ENCODE assay signal across 7 worm cellular contexts in genomic region chrII:7836613-7837226, ce11.
TF ChIP-seq lines count a peak whose summit lies in the region.

No protein-coding gene starts in this region.

TF ChIP-seq in whole organism, L1 larva, 84 proteins besides CTCF, POLR2A, EP300 and RAD21 (continues in another document):
- TF ChIP-seq C04F5.9 (tag; optimal IDR thresholded peaks at IDR 0.05; lab: Kevin White, UChicago) (peak; percentile 28), skn-1 (tag; optimal IDR thresholded peaks at IDR 0.05; lab: Kevin White, UChicago) (no peak), unc-98 (GFP tag; IDR thresholded peaks at IDR 0.05; lab: Robert Waterston, UW) (peak; percentile 60), ces-1 (GFP tag; optimal IDR thresholded peaks at IDR 0.05; lab: Kevin White, UChicago) (no peak), lin-13 (GFP tag; optimal IDR thresholded peaks at IDR 0.05; lab: Kevin White, UChicago) (no peak), nhr-20 (tag; optimal IDR thresholded peaks at IDR 0.05; lab: Kevin White, UChicago) (peak; percentile 84), pag-3 (tag; optimal IDR thresholded peaks at IDR 0.05; lab: Kevin White, UChicago; ENCODE audit: borderline replicate concordance, insufficient read depth) (no peak), C34B4.2 (tag; optimal IDR thresholded peaks at IDR 0.05; lab: Kevin White, UChicago) (no peak), hlh-4 (tag; optimal IDR thresholded peaks at IDR 0.05; lab: Kevin White, UChicago) (no peak), aly-2 (tag; optimal IDR thresholded peaks at IDR 0.05; lab: Kevin White, UChicago) (no peak), lin-15B (tag; optimal IDR thresholded peaks at IDR 0.05; lab: Kevin White, UChicago) (no peak), ceh-90 (tag; optimal IDR thresholded peaks at IDR 0.05; lab: Kevin White, UChicago) (no peak), nhr-71 (tag; optimal IDR thresholded peaks at IDR 0.05; lab: Kevin White, UChicago) (peak; percentile 94)

TF ChIP-seq in whole organism, L2 larva, 48 proteins besides CTCF, POLR2A, EP300 and RAD21 (continues in another document):
- peak in 1 of 2 experiments; percentile 44 for TF ChIP-seq lsy-2 (tag; optimal IDR thresholded peaks at IDR 0.05; lab: Kevin White, UChicago)
- peak; percentile 58 for TF ChIP-seq sem-4 (tag; optimal IDR thresholded peaks at IDR 0.05; lab: Kevin White, UChicago)
- TF ChIP-seq lin-39 (tag; optimal IDR thresholded peaks at IDR 0.05; lab: Kevin White, UChicago), result peak; percentile 39
- TF ChIP-seq ztf-11 (tag; optimal IDR thresholded peaks at IDR 0.05; lab: Kevin White, UChicago), result no peak
- no peak for TF ChIP-seq elt-1 (tag; optimal IDR thresholded peaks at IDR 0.05; lab: Kevin White, UChicago)
- TF ChIP-seq mab-5 (tag; optimal IDR thresholded peaks at IDR 0.05; lab: Kevin White, UChicago), result peak; percentile 44
- TF ChIP-seq ztf-4 (tag; optimal IDR thresholded peaks at IDR 0.05; lab: Kevin White, UChicago), result peak; percentile 30
- peak; percentile 81 for TF ChIP-seq sma-9 (GFP tag; optimal IDR thresholded peaks at IDR 0.05; lab: Kevin White, UChicago)
- TF ChIP-seq sma-9 (tag; optimal IDR thresholded peaks at IDR 0.05; lab: Kevin White, UChicago), result no peak
- TF ChIP-seq nhr-6 (tag; optimal IDR thresholded peaks at IDR 0.05; lab: Kevin White, UChicago), result peak; percentile 36
- TF ChIP-seq skn-1 (tag; optimal IDR thresholded peaks at IDR 0.05; lab: Kevin White, UChicago), result no peak
- TF ChIP-seq nhr-129 (tag; optimal IDR thresholded peaks at IDR 0.05; lab: Kevin White, UChicago), result peak; percentile 65
- TF ChIP-seq gmeb-1 (tag; optimal IDR thresholded peaks at IDR 0.05; lab: Kevin White, UChicago), result no peak
- no peak for TF ChIP-seq nhr-21 (tag; optimal IDR thresholded peaks at IDR 0.05; lab: Kevin White, UChicago)

TF ChIP-seq in whole organism, L3 larva, 47 proteins besides CTCF, POLR2A, EP300 and RAD21:
- TF ChIP-seq nhr-11 (tag; optimal IDR thresholded peaks at IDR 0.05; lab: Kevin White, UChicago) (peak; percentile 37), unc-62 (GFP tag; optimal IDR thresholded peaks at IDR 0.05; lab: Kevin White, UChicago) (peak; percentile 47), egl-5 (tag; optimal IDR thresholded peaks at IDR 0.05; lab: Kevin White, UChicago) (peak; percentile 80), daf-12 (tag; optimal IDR thresholded peaks at IDR 0.05; lab: Kevin White, UChicago) (no peak), lin-39 (tag; optimal IDR thresholded peaks at IDR 0.05; lab: Kevin White, UChicago) (peak; percentile 59), lin-15B (tag; optimal IDR thresholded peaks at IDR 0.05; lab: Kevin White, UChicago) (no peak), nfya-1 (tag; optimal IDR thresholded peaks at IDR 0.05; lab: Kevin White, UChicago; ENCODE audit: insufficient read depth) (peak; percentile 12)

TF ChIP-seq in whole organism, L4 larva, 104 proteins besides CTCF, POLR2A, EP300 and RAD21 (continues in another document):
- TF ChIP-seq tag-97 (GFP tag; IDR thresholded peaks at IDR 0.05; lab: Robert Waterston, UW) (no peak), ceh-28 (tag; optimal IDR thresholded peaks at IDR 0.05; lab: Kevin White, UChicago) (no peak), dmd-6 (GFP tag; IDR thresholded peaks at IDR 0.05; lab: Robert Waterston, UW) (no peak), Y5F2A.4 (GFP tag; optimal IDR thresholded peaks at IDR 0.05; lab: Kevin White, UChicago) (no peak), ceh-62 (tag; optimal IDR thresholded peaks at IDR 0.05; lab: Kevin White, UChicago) (no peak), T26A8.4 (GFP tag; IDR thresholded peaks at IDR 0.05; lab: Robert Waterston, UW) (no peak), zfp-2 (tag; optimal IDR thresholded peaks at IDR 0.05; lab: Kevin White, UChicago) (no peak), vab-7 (GFP tag; IDR thresholded peaks at IDR 0.05; lab: Robert Waterston, UW) (no peak), nhr-11 (tag; optimal IDR thresholded peaks at IDR 0.05; lab: Kevin White, UChicago) (peak; percentile 45), aha-1 (tag; lab: Kevin White, UChicago) (peak; percentile 95), set-16 (GFP tag; IDR thresholded peaks at IDR 0.05; lab: Robert Waterston, UW) (no peak), mep-1 (tag; optimal IDR thresholded peaks at IDR 0.05; lab: Kevin White, UChicago) (no peak), daf-16 (GFP tag; optimal IDR thresholded peaks at IDR 0.05; lab: Kevin White, UChicago) (peak in 1 of 2 experiments; percentile 96), daf-16 (tag; optimal IDR thresholded peaks at IDR 0.05; lab: Kevin White, UChicago) (no peak), ceh-20 (GFP tag; IDR thresholded peaks at IDR 0.05; lab: Robert Waterston, UW) (0 out of 2 replicates have a peak, but pooled peaks have one; percentile 61), ceh-44 (GFP tag; IDR thresholded peaks at IDR 0.05; lab: Robert Waterston, UW) (no peak)

TF ChIP-seq in whole organism, late embryonic, 69 proteins besides CTCF, POLR2A, EP300 and RAD21:
- TF ChIP-seq ceh-18 (tag; optimal IDR thresholded peaks at IDR 0.05; lab: Kevin White, UChicago) (peak; percentile 63), unc-42 (tag; optimal IDR thresholded peaks at IDR 0.05; lab: Kevin White, UChicago) (no peak), unc-55 (GFP tag; optimal IDR thresholded peaks at IDR 0.05; lab: Kevin White, UChicago) (peak; percentile 43), rnt-1 (tag; optimal IDR thresholded peaks at IDR 0.05; lab: Kevin White, UChicago) (peak; percentile 32), F13H6.1 (tag; optimal IDR thresholded peaks at IDR 0.05; lab: Kevin White, UChicago) (no peak), ceh-34 (tag; optimal IDR thresholded peaks at IDR 0.05; lab: Kevin White, UChicago) (peak; percentile 64), ceh-9 (tag; optimal IDR thresholded peaks at IDR 0.05; lab: Kevin White, UChicago) (no peak), pha-2 (tag; optimal IDR thresholded peaks at IDR 0.05; lab: Kevin White, UChicago) (no peak)
TF ChIP-seq in whole organism, late embryonic: peak in this region for 4.

TF ChIP-seq in whole organism, mixed stage, embryonic, 35 proteins besides CTCF, POLR2A, EP300 and RAD21:
- TF ChIP-seq nhr-28 (tag; optimal IDR thresholded peaks at IDR 0.05; lab: Kevin White, UChicago) (no peak), unc-120 (tag; optimal IDR thresholded peaks at IDR 0.05; lab: Kevin White, UChicago; ENCODE audit: poor library complexity, severe bottlenecking) (peak; percentile 60), unc-62 (GFP tag; optimal IDR thresholded peaks at IDR 0.05; lab: Kevin White, UChicago) (peak; percentile 46), hlh-1 (tag; optimal IDR thresholded peaks at IDR 0.05; lab: Kevin White, UChicago) (peak; percentile 96)

TF ChIP-seq in whole organism, young adult, 124 proteins besides CTCF, POLR2A, EP300 and RAD21:
- 0 out of 2 replicates have a peak, but pooled peaks have one; percentile 7 for TF ChIP-seq nfyb-1 (GFP tag; IDR thresholded peaks at IDR 0.05; lab: Robert Waterston, UW)
- no peak for TF ChIP-seq snpc-1.3 (tag; optimal IDR thresholded peaks at IDR 0.05; lab: Kevin White, UChicago; ENCODE audit: insufficient read depth)
- TF ChIP-seq K12H6.12 (tag; optimal IDR thresholded peaks at IDR 0.05; lab: Kevin White, UChicago), result peak; percentile 61
- no peak for TF ChIP-seq repo-1 (tag; optimal IDR thresholded peaks at IDR 0.05; lab: Kevin White, UChicago)
- no peak for TF ChIP-seq F55B11.4 (tag; optimal IDR thresholded peaks at IDR 0.05; lab: Kevin White, UChicago; ENCODE audit: borderline replicate concordance, insufficient read depth)
- TF ChIP-seq somi-1 (GFP tag; optimal IDR thresholded peaks at IDR 0.05; lab: Kevin White, UChicago), result peak; percentile 40
TF ChIP-seq in whole organism, young adult: peak in this region for 3.
